Fruit fly (Drosophila melanogaster) whole organism, embryonic: ENCODE data around the gene CG1738.

Experiments
- Antp ChIP-seq: fragments of 200-800 bp; sonication (Bioruptor generic); optimal IDR thresholded peaks from 3 replicates; lab custom pipeline; 2016; ENCODE audit warnings: missing biosample characterization, missing genetic modification characterization
- Asciz ChIP-seq: fragments of 200-800 bp; sonication (Bioruptor generic); optimal IDR thresholded peaks from 2 replicates; lab custom pipeline; 2017; ENCODE audit warnings: missing biosample characterization, mild to moderate bottlenecking, missing genetic modification characterization, missing genetic modification reagents
- Atf6 ChIP-seq: fragments of 200-800 bp; sonication (Bioruptor generic); IDR thresholded peaks from 2 replicates; pipeline ENCODE4 v1.3.6; 2022; ENCODE audit warnings: missing biosample characterization, missing genetic modification characterization
- B-H2 ChIP-seq: fragments of 200-800 bp; sonication (Bioruptor generic); optimal IDR thresholded peaks from 2 replicates; lab custom pipeline; 2018; ENCODE audit warnings: missing biosample characterization, mild to moderate bottlenecking, missing genetic modification characterization
- CG10147 ChIP-seq: fragments of 200-800 bp; sonication (Bioruptor generic); optimal IDR thresholded peaks from 2 replicates; lab custom pipeline; 2019; ENCODE audit warnings: missing biosample characterization, mild to moderate bottlenecking, missing genetic modification characterization, moderate library complexity
- CG10267 ChIP-seq: fragments of 200-800 bp; sonication (Bioruptor generic); optimal IDR thresholded peaks from 2 replicates; lab custom pipeline; 2018; ENCODE audit warnings: missing biosample characterization, mild to moderate bottlenecking, missing genetic modification characterization, moderate library complexity
- CG10321 ChIP-seq: fragments of 200-800 bp; sonication (Bioruptor generic); IDR thresholded peaks from 2 replicates; pipeline ENCODE4 v1.3.6; 2022; ENCODE audit warnings: missing biosample characterization, missing genetic modification characterization
- CG10979 ChIP-seq: fragments of 200-800 bp; sonication (Bioruptor generic); optimal IDR thresholded peaks from 2 replicates; lab custom pipeline; 2018; ENCODE audit warnings: missing biosample characterization, mild to moderate bottlenecking, missing genetic modification characterization, moderate library complexity
- CG12236 ChIP-seq: fragments of 200-800 bp; sonication (Bioruptor generic); optimal IDR thresholded peaks from 2 replicates; lab custom pipeline; 2016; ENCODE audit warnings: missing biosample characterization, missing genetic modification characterization
- CG15269 ChIP-seq: fragments of 200-800 bp; sonication (Bioruptor generic); optimal IDR thresholded peaks from 2 replicates; lab custom pipeline; 2018; ENCODE audit warnings: missing biosample characterization, mild to moderate bottlenecking, missing genetic modification characterization, moderate library complexity
- CG1529 ChIP-seq: fragments of 200-800 bp; sonication (Bioruptor generic); optimal IDR thresholded peaks from 3 replicates; lab custom pipeline; 2018; ENCODE audit warnings: missing biosample characterization, missing genetic modification characterization
- CG18476 ChIP-seq: fragments of 200-800 bp; sonication (Bioruptor generic); optimal IDR thresholded peaks from 2 replicates; lab custom pipeline; 2016; ENCODE audit warnings: missing biosample characterization, mild to moderate bottlenecking, missing genetic modification characterization
- CG30020 ChIP-seq: fragments of 200-800 bp; optimal IDR thresholded peaks from 2 replicates; lab custom pipeline; 2019; ENCODE audit warnings: missing biosample characterization, mild to moderate bottlenecking, missing genetic modification characterization, moderate library complexity
- CG31365 ChIP-seq: fragments of 200-800 bp; sonication (Bioruptor generic); optimal IDR thresholded peaks from 2 replicates; lab custom pipeline; 2018; ENCODE audit warnings: missing biosample characterization, mild to moderate bottlenecking, missing genetic modification characterization
- CG33213 ChIP-seq: fragments of 200-800 bp; sonication (Bioruptor generic); optimal IDR thresholded peaks from 3 replicates; lab custom pipeline; 2016; ENCODE audit warnings: missing biosample characterization, missing genetic modification characterization
- CG4328 ChIP-seq: fragments of 200-800 bp; sonication (Bioruptor generic); optimal IDR thresholded peaks from 3 replicates; lab custom pipeline; 2017; ENCODE audit warnings: missing biosample characterization, missing genetic modification reagents, missing genetic modification characterization
- CG4424 ChIP-seq: fragments of 200-800 bp; sonication (Bioruptor generic); optimal IDR thresholded peaks from 3 replicates; lab custom pipeline; 2016; ENCODE audit warnings: missing biosample characterization, missing genetic modification characterization
- CG7928 ChIP-seq: fragments of 200-800 bp; sonication (Bioruptor generic); optimal IDR thresholded peaks from 2 replicates; lab custom pipeline; 2017; ENCODE audit warnings: missing biosample characterization, mild to moderate bottlenecking, missing genetic modification characterization
- CG7963 ChIP-seq: fragments of 200-800 bp; sonication (Bioruptor generic); IDR thresholded peaks from 3 replicates; pipeline ENCODE4 v1.3.6; 2022; ENCODE audit warnings: missing biosample characterization, missing genetic modification characterization; ENCODE audit not compliant: partially characterized antibody
- CG9932 ChIP-seq: fragments of 200-800 bp; sonication (Bioruptor generic); IDR thresholded peaks from 2 replicates; pipeline ENCODE4 v1.3.6; 2022; ENCODE audit warnings: missing biosample characterization, missing genetic modification characterization
- D19B ChIP-seq: fragments of 200-800 bp; sonication (Bioruptor generic); optimal IDR thresholded peaks from 2 replicates; lab custom pipeline; 2017; ENCODE audit warnings: missing biosample characterization, mild to moderate bottlenecking, missing genetic modification characterization
- Eip74EF ChIP-seq, 2 experiments: fragments of 200-800 bp in 1 of 2; fragments of >200 bp in 1 of 2; sonication (Bioruptor generic) in 1 of 2; optimal IDR thresholded peaks; 2 replicates each; lab custom pipeline; 2017 to 2019; ENCODE audit warnings: missing biosample characterization in 2 of 2, missing genetic modification characterization in 2 of 2, mild to moderate bottlenecking in 1 of 2, moderate library complexity in 1 of 2
- Ets65A ChIP-seq: fragments of 200-800 bp; sonication (Bioruptor generic); peaks from one replicate; lab custom pipeline; 2016; ENCODE audit warnings: missing biosample characterization, missing genetic modification characterization
- Fer3 ChIP-seq: fragments of 200-800 bp; sonication (Bioruptor generic); optimal IDR thresholded peaks from 2 replicates; lab custom pipeline; 2018; ENCODE audit warnings: missing biosample characterization, mild to moderate bottlenecking, missing genetic modification characterization, moderate library complexity
- MESR4 ChIP-seq: fragments of 200-800 bp; sonication (Bioruptor generic); optimal IDR thresholded peaks from 2 replicates; lab custom pipeline; 2018; ENCODE audit warnings: missing biosample characterization, mild to moderate bottlenecking, missing genetic modification characterization, moderate library complexity
- Myb ChIP-seq: fragments of 200-800 bp; sonication (Bioruptor generic); optimal IDR thresholded peaks from 2 replicates; lab custom pipeline; 2016; ENCODE audit warnings: missing biosample characterization, missing genetic modification characterization
- Tbp ChIP-seq: fragments of >200 bp; optimal IDR thresholded peaks from 2 replicates; lab custom pipeline; 2018; ENCODE audit warnings: missing biosample characterization, missing genetic modification characterization
- Trl ChIP-seq, 3 experiments: fragments of >200 bp in 2 of 3; fragments of 200-800 bp in 1 of 3; sonication (Bioruptor generic) in 1 of 3; optimal IDR thresholded peaks; 2 replicates in 1 of 3; 3 replicates in 2 of 3; lab custom pipeline; 2016 to 2017; ENCODE audit warnings: missing biosample characterization in 1 of 3, missing genetic modification characterization in 1 of 3
- YL-1 ChIP-seq: fragments of 200-800 bp; sonication (Bioruptor generic); optimal IDR thresholded peaks from 3 replicates; lab custom pipeline; 2017; ENCODE audit warnings: missing biosample characterization, mild to moderate bottlenecking, missing genetic modification characterization
- al ChIP-seq: fragments of 200-800 bp; sonication (Bioruptor generic); IDR thresholded peaks from 2 replicates; pipeline ENCODE4 v1.3.6; 2022; ENCODE audit warnings: missing biosample characterization, missing genetic modification characterization
- cg ChIP-seq: fragments of 200-800 bp; sonication (Bioruptor generic); optimal IDR thresholded peaks from 3 replicates; lab custom pipeline; 2019; ENCODE audit warnings: missing biosample characterization, mild to moderate bottlenecking, missing genetic modification characterization, moderate library complexity
- dan ChIP-seq: fragments of 200-800 bp; sonication (Bioruptor generic); IDR thresholded peaks from 2 replicates; pipeline ENCODE4 v1.3.6; 2022; ENCODE audit warnings: missing biosample characterization, missing genetic modification characterization
- dimm ChIP-seq: fragments of 200-800 bp; sonication (Bioruptor generic); IDR thresholded peaks from 2 replicates; pipeline ENCODE4 v1.3.6; 2022; ENCODE audit warnings: missing biosample characterization, missing genetic modification characterization
- disco-r ChIP-seq: fragments of 200-800 bp; sonication (Bioruptor generic); optimal IDR thresholded peaks from 2 replicates; lab custom pipeline; 2016; ENCODE audit warnings: missing biosample characterization, missing genetic modification characterization
- dpn ChIP-seq, 2 experiments: fragments of 200-800 bp; sonication (Bioruptor generic); optimal IDR thresholded peaks; 3 replicates each; lab custom pipeline; 2016; ENCODE audit warnings: missing biosample characterization in 2 of 2, missing genetic modification characterization in 2 of 2
- fd3F ChIP-seq: fragments of 200-800 bp; sonication (Bioruptor generic); optimal IDR thresholded peaks from 2 replicates; lab custom pipeline; 2018; ENCODE audit warnings: missing biosample characterization, mild to moderate bottlenecking, missing genetic modification characterization, moderate library complexity
- hkb ChIP-seq, 2 experiments: fragments of 200-800 bp in 1 of 2; fragments of >200 bp in 1 of 2; sonication (Bioruptor generic) in 1 of 2; IDR thresholded peaks in 1 of 2; optimal IDR thresholded peaks in 1 of 2; 2 replicates each; pipeline versions ENCODE4 v1.3.6 to Lab custom; 2017 to 2022; ENCODE audit warnings: missing biosample characterization in 1 of 2, missing genetic modification characterization in 1 of 2
- kah ChIP-seq: fragments of 200-800 bp; sonication (Bioruptor generic); optimal IDR thresholded peaks from 2 replicates; lab custom pipeline; 2018; ENCODE audit warnings: missing biosample characterization, mild to moderate bottlenecking, missing genetic modification characterization
- ken ChIP-seq: fragments of 200-800 bp; sonication (Bioruptor generic); IDR thresholded peaks from 3 replicates; pipeline ENCODE4 v1.3.6; 2022; ENCODE audit warnings: missing biosample characterization, missing genetic modification characterization
- nerfin-1 ChIP-seq: fragments of 200-800 bp; sonication (Bioruptor generic); optimal IDR thresholded peaks from 3 replicates; lab custom pipeline; 2019; ENCODE audit warnings: missing biosample characterization, mild to moderate bottlenecking, missing genetic modification characterization, moderate library complexity
- pan ChIP-seq, 4 experiments: fragments of >200 bp in 3 of 4; fragments of 200-800 bp in 1 of 4; sonication (Bioruptor generic) in 1 of 4; optimal IDR thresholded peaks in 3 of 4; IDR thresholded peaks in 1 of 4; 2 replicates each; pipeline versions ENCODE4 v1.3.6 to Lab custom; 2017 to 2022; ENCODE audit warnings: missing biosample characterization in 2 of 4, missing genetic modification characterization in 2 of 4, mixed read lengths in 1 of 4
- pzg ChIP-seq: fragments of 200-800 bp; sonication (Bioruptor generic); optimal IDR thresholded peaks from 3 replicates; lab custom pipeline; 2018; ENCODE audit warnings: missing biosample characterization, mild to moderate bottlenecking, missing genetic modification characterization, moderate library complexity
- sc ChIP-seq, 3 experiments: fragments of >200 bp in 2 of 3; fragments of 200-800 bp in 1 of 3; sonication (Bioruptor generic) in 1 of 3; optimal IDR thresholded peaks; 2 replicates in 2 of 3; 3 replicates in 1 of 3; lab custom pipeline; 2017; ENCODE audit warnings: mild to moderate bottlenecking in 1 of 3, missing biosample characterization in 1 of 3, missing genetic modification characterization in 1 of 3, missing genetic modification reagents in 1 of 3
- slp2 ChIP-seq: fragments of 200-800 bp; sonication (Bioruptor generic); optimal IDR thresholded peaks from 2 replicates; lab custom pipeline; 2016; ENCODE audit warnings: missing biosample characterization, missing genetic modification characterization
- sna ChIP-seq: fragments of 200-800 bp; sonication (Bioruptor generic); IDR thresholded peaks from 2 replicates; pipeline ENCODE4 v1.3.6; 2022; ENCODE audit warnings: missing biosample characterization, missing genetic modification characterization; ENCODE audit not compliant: partially characterized antibody
- tgo ChIP-seq: fragments of 200-800 bp; sonication (Bioruptor generic); IDR thresholded peaks from 3 replicates; pipeline ENCODE4 v1.3.6; 2022; ENCODE audit warnings: missing biosample characterization, missing genetic modification characterization

The CG1738 gene

DNA sequence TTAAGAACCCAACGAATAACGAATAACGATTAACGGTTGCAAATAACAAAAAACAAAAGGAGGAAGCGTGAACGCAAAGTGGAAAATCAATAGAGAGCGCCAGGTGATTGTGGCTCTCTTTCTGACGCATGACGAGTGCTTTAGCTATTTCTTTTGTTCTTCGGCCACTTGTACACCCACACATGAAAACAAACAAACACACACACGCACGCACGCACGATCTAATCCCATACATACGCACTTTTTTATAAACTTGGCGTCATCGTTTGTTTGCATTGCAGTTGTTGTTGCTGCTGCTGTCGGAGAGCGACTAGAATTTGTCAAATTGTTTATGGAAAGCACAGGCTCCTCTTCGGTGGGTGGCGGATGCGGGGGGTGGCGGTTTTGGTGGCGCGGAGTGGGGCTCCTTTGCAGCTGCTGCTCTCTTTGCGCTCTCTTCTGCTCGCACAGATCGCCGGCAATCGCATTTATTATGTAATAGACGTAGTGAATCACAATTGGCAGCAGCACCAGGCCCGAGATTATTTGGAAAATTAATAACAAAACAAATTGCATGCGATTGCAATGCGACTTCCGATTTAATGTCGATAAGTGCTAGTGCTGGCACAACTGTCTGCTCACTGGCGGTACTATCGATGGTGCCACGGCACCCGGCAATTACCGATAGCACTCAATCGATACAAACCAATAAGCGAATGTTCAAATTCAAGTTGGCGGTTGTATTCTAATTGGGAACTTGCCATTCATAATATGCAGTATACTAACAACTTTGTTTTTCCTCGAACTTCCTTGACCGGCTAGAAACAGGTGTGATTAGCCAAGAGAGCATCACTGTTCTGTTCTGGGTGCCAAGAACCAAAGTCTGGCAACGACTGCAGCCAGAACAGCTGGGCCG lies 9.6 kb upstream of the CG1738 start (continued):
- TF ChIP-seq pzg (GFP tag; lab: Kevin White, UChicago) (peak; percentile 91), kah (GFP tag; lab: Kevin White, UChicago) (peak; percentile 89), tgo (GFP tag; lab: Robert Waterston, UW) (no peak), CG18476 (GFP tag; lab: Kevin White, UChicago) (no peak), CG4328 (GFP tag; lab: Kevin White, UChicago) (peak; percentile 15), CG15269 (tag; lab: Kevin White, UChicago) (no peak), B-H2 (GFP tag; lab: Kevin White, UChicago) (peak; percentile 65), CG30020 (tag; lab: Kevin White, UChicago) (peak; percentile 58), Tbp (GFP tag; lab: Kevin White, UChicago) (peak; percentile 36), CG33213 (GFP tag; lab: Kevin White, UChicago) (peak; percentile 40), Trl (optimal IDR thresholded peaks at IDR 0.05; lab: Kevin White, UChicago) (peak in 1 of 2 experiments; percentile 72), Trl (GFP tag; optimal IDR thresholded peaks at IDR 0.05; lab: Kevin White, UChicago) (peak; percentile 42), nerfin-1 (no peak), dan (GFP tag; lab: Robert Waterston, UW) (no peak), cg (GFP tag; lab: Kevin White, UChicago) (peak; percentile 93), Eip74EF (GFP tag; optimal IDR thresholded peaks at IDR 0.05; lab: Kevin White, UChicago) (no peak), Myb (GFP tag; lab: Kevin White, UChicago) (peak; percentile 54), Atf6 (peak; percentile 52; the same call in 1 of the 2 replicates), CG31365 (tag; lab: Kevin White, UChicago) (no peak), CG7928 (GFP tag; lab: Kevin White, UChicago) (peak; percentile 19), Ets65A (GFP tag; lab: Kevin White, UChicago) (peak; percentile 90), CG12236 (GFP tag; lab: Kevin White, UChicago) (no peak), Fer3 (tag; lab: Kevin White, UChicago) (no peak), CG4424 (GFP tag; lab: Kevin White, UChicago) (peak; percentile 19), Antp (GFP tag; lab: Kevin White, UChicago) (peak; percentile 76), CG10979 (tag; lab: Kevin White, UChicago) (no peak), MESR4 (GFP tag; lab: Kevin White, UChicago) (peak; percentile 53), slp2 (GFP tag; lab: Kevin White, UChicago) (peak; percentile 31), CG7963 (peak; percentile 73), fd3F (GFP tag; lab: Kevin White, UChicago) (peak; percentile 16), dpn (GFP tag; optimal IDR thresholded peaks at IDR 0.05; lab: Kevin White, UChicago) (peak; percentile 66 to 70), CG9932 (peak; percentile 78), al (peak; percentile 49), YL-1 (GFP tag; lab: Kevin White, UChicago) (peak; percentile 46), sc (optimal IDR thresholded peaks at IDR 0.05; lab: Kevin White, UChicago) (no peak), sc (GFP tag; optimal IDR thresholded peaks at IDR 0.05; lab: Kevin White, UChicago) (no peak), CG1529 (GFP tag; lab: Kevin White, UChicago) (no peak), CG10147 (peak; percentile 41), sna (peak; percentile 83), CG10267 (tag; lab: Kevin White, UChicago) (peak; percentile 45), ken (GFP tag; lab: Robert Waterston, UW) (no peak), hkb (optimal IDR thresholded peaks at IDR 0.05; lab: Kevin White, UChicago) (peak; percentile 68), hkb (GFP tag; IDR thresholded peaks at IDR 0.05; lab: Robert Waterston, UW) (no peak), D19B (GFP tag; lab: Kevin White, UChicago) (no peak), Asciz (GFP tag; lab: Kevin White, UChicago) (no peak), pan (optimal IDR thresholded peaks at IDR 0.05; lab: Kevin White, UChicago) (no peak), pan (GFP tag; optimal IDR thresholded peaks at IDR 0.05 in 1 of 2, IDR thresholded peaks at IDR 0.05 in 1 of 2) (no peak), CG10321 (GFP tag; lab: Robert Waterston, UW) (no peak), dimm (no peak), disco-r (GFP tag; lab: Kevin White, UChicago) (peak; percentile 18)
